Worm (Caenorhabditis elegans) whole organism, L4 larva: Measurements from ENCODE around the gene mtp-18.

Source experiments
- daf-8 ChIP-seq: fragments of 200-800 bp; sonication (Bioruptor generic); IDR thresholded peaks from 2 replicates; pipeline ENCODE4 v1.3.6; 2022; ENCODE audit warnings: missing genetic modification characterization, missing compliant biosample characterization
- lin-29 ChIP-seq: fragments of 200-800 bp; sonication (Bioruptor generic); IDR thresholded peaks from 2 replicates; pipeline ENCODE4 v1.3.6; 2022; ENCODE audit warnings: missing genetic modification reagents, missing genetic modification characterization, missing compliant biosample characterization
- lin-39 ChIP-seq: fragments of 150-350 bp; optimal IDR thresholded peaks from 2 replicates; lab custom pipeline; 2014; ENCODE audit warnings: missing biosample characterization, missing genetic modification reagents, missing genetic modification characterization
- lsy-2 ChIP-seq, 2 experiments: fragments of 150-350 bp in 1 of 2; sonication (generic microtip) in 1 of 2; optimal IDR thresholded peaks; 2 replicates each; lab custom pipeline; 2014 to 2017; ENCODE audit warnings: missing biosample characterization in 2 of 2, missing genetic modification characterization in 2 of 2
- nhr-11 ChIP-seq: fragments of 150-350 bp; optimal IDR thresholded peaks from 2 replicates; lab custom pipeline; 2014; ENCODE audit warnings: missing biosample characterization, missing genetic modification characterization
- nhr-237 ChIP-seq: sonication (generic microtip); optimal IDR thresholded peaks from 2 replicates; lab custom pipeline; 2017; ENCODE audit warnings: missing biosample characterization, missing genetic modification characterization
- unc-62 ChIP-seq, 3 experiments: fragments of 150-350 bp in 1 of 3; sonication (generic microtip); optimal IDR thresholded peaks in 2 of 3; peaks in 1 of 3; 1 replicate in 1 of 3; 2 replicates in 2 of 3; lab custom pipeline; 2014 to 2017; ENCODE audit warnings: missing biosample characterization in 3 of 3, missing genetic modification characterization in 3 of 3, missing genetic modification reagents in 3 of 3, missing genotype in 1 of 3

DNA sequence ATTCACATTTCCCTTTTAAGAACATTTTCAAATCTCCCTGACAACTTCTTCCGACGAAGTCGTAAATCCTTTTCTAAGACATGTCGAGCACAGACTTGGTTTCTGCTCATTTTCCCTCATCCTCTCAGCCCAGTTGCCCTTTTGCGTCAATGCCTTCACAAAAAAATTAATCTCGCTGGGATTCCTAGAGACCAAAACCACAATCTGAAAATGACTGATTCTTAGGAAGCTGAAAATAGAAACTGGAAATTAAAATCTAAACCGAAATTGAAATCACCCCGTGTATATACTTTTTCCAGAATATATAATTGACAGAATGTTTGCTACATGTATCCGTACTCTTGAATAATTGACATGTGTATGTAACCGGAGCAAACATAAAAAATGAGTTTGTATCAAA lies 40.8 kb upstream of the mtp-18 start:
- TF ChIP-seq lsy-2 (tag; optimal IDR thresholded peaks at IDR 0.05; lab: Kevin White, UChicago) (no peak), daf-8 (GFP tag; lab: Robert Waterston, UW) (no peak), unc-62 (GFP tag; optimal IDR thresholded peaks at IDR 0.05 in 1 of 2; lab: Kevin White, UChicago) (no peak), unc-62 (tag; optimal IDR thresholded peaks at IDR 0.05; lab: Kevin White, UChicago) (no peak), lin-29 (GFP tag; lab: Robert Waterston, UW) (no peak), lin-39 (no peak), nhr-237 (no peak), nhr-11 (tag; lab: Kevin White, UChicago) (no peak)
